Fruit fly (Drosophila melanogaster): Measurements from ENCODE around the gene crq.

The crq gene

DNA sequence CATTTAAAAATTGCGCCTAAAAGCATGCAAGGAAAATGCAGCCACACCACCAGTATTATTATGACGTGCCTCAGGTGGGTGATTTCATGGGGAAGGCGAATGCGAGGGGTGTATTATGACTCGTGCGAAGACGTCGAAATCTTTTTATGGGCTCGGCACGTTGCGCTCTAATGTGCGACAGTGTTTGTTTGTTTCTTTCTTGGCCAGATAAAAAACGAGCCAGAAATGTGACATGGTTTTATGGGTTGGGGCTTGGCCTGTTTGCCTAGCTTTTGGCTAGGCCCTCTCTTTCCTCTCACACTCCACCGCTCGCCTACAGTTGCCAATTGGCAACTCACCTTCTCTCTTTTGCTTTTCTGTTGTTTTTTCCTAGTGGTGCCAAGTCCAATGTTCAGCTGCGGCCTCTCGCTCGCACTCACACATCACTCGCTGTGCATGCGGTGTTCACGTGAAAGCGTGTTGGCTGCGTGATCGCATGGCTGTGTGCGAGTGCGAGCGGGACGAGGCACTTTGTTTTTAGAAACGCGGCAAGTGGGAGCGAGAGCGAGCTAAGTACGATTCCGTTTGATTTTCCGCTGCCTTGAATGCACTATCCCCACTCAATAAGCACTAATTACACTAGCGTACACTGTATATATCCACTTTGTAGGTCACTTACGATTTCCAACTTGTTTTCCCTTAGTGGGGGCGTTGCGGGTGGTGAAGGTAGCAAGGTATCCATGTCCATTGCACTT lies 26.1 kb upstream of the crq start (continued):
- TF ChIP-seq dac (GFP tag; optimal IDR thresholded peaks at IDR 0.05): peak; percentile 91
- TF ChIP-seq ss (GFP tag; optimal IDR thresholded peaks at IDR 0.05): peak; percentile 100
- TF ChIP-seq CG8319 (GFP tag; optimal IDR thresholded peaks at IDR 0.05): peak; percentile 67
- TF ChIP-seq CG32006 (GFP tag; optimal IDR thresholded peaks at IDR 0.05): peak; percentile 86
- peak; percentile 4 for TF ChIP-seq esn (GFP tag; optimal IDR thresholded peaks at IDR 0.05)
- TF ChIP-seq CG7368 (GFP tag; optimal IDR thresholded peaks at IDR 0.05): peak; percentile 92
- peak; percentile 71 for TF ChIP-seq achi (GFP tag; optimal IDR thresholded peaks at IDR 0.05)
- TF ChIP-seq acj6 (GFP tag; optimal IDR thresholded peaks at IDR 0.05): peak; percentile 29
- peak; percentile 97 for TF ChIP-seq CG1621 (tag; optimal IDR thresholded peaks at IDR 0.05)
- TF ChIP-seq Eip93F (GFP tag; optimal IDR thresholded peaks at IDR 0.05): peak; percentile 72
- peak; percentile 87 for TF ChIP-seq dsx (GFP tag; optimal IDR thresholded peaks at IDR 0.05; ENCODE audit: poor library complexity, severe bottlenecking)
- TF ChIP-seq CG16779 (tag; optimal IDR thresholded peaks at IDR 0.05): peak; percentile 98
- TF ChIP-seq Hr39 (GFP tag; optimal IDR thresholded peaks at IDR 0.05): no peak
- TF ChIP-seq CG3032 (tag; optimal IDR thresholded peaks at IDR 0.05): peak; percentile 82
- peak; percentile 16 for TF ChIP-seq CG6792 (GFP tag; optimal IDR thresholded peaks at IDR 0.05)
- peak; percentile 55 for TF ChIP-seq Hr38 (GFP tag; optimal IDR thresholded peaks at IDR 0.05)
- peak; percentile 87 for TF ChIP-seq fkh (GFP tag; optimal IDR thresholded peaks at IDR 0.05)
- TF ChIP-seq CG3919 (GFP tag; optimal IDR thresholded peaks at IDR 0.05): peak; percentile 93
- TF ChIP-seq Ets96B (tag; optimal IDR thresholded peaks at IDR 0.05): peak; percentile 85
- TF ChIP-seq Eip75B (GFP tag; optimal IDR thresholded peaks at IDR 0.05): peak; percentile 75
- TF ChIP-seq CG8632 (GFP tag; optimal IDR thresholded peaks at IDR 0.05): peak; percentile 60
- peak; percentile 27 for TF ChIP-seq Smox (GFP tag; optimal IDR thresholded peaks at IDR 0.05)
- TF ChIP-seq OdsH (GFP tag; optimal IDR thresholded peaks at IDR 0.05): peak; percentile 67
- TF ChIP-seq Blimp-1 (GFP tag; optimal IDR thresholded peaks at IDR 0.05): peak; percentile 67
- peak; percentile 85 for TF ChIP-seq Hr4 (GFP tag; optimal IDR thresholded peaks at IDR 0.05)
- no peak for TF ChIP-seq CG11294 (GFP tag; IDR thresholded peaks at IDR 0.05)
- TF ChIP-seq Sox102F (GFP tag; optimal IDR thresholded peaks at IDR 0.05): peak; percentile 72
- TF ChIP-seq Lpt (GFP tag; optimal IDR thresholded peaks at IDR 0.05): peak; percentile 97
- peak; percentile 90 for TF ChIP-seq Eip78C (GFP tag)
- TF ChIP-seq cyc (GFP tag; optimal IDR thresholded peaks at IDR 0.05): no peak
- TF ChIP-seq CG4318 (GFP tag; optimal IDR thresholded peaks at IDR 0.05): peak; percentile 59
- no peak for TF ChIP-seq CG10631 (GFP tag; optimal IDR thresholded peaks at IDR 0.05)
- peak; percentile 39 for TF ChIP-seq CG34406 (GFP tag; optimal IDR thresholded peaks at IDR 0.05)

DNA sequence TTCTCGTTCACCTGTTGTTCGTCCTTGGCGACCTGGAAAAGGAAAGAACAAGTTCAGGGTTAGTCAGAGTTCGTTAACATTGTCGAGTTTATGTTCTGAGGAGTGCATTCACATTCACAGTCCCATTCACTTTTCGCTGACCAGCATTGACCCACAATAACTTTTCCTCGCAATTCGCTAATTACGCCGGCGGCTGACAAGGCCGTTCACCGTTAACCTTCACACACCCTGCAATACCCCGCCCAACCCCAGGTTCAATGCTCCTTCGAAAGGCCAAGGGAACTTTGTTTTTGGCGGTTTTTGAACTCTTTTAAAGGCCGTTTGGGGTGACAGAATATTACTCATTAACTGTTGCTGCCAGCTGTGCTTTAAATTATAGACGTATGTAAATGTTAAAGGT lies 25.3 kb upstream of the crq start:
- no peak for TF ChIP-seq vri (GFP tag; optimal IDR thresholded peaks at IDR 0.05)
- peak; percentile 11 for TF ChIP-seq svp (GFP tag)

DNA sequence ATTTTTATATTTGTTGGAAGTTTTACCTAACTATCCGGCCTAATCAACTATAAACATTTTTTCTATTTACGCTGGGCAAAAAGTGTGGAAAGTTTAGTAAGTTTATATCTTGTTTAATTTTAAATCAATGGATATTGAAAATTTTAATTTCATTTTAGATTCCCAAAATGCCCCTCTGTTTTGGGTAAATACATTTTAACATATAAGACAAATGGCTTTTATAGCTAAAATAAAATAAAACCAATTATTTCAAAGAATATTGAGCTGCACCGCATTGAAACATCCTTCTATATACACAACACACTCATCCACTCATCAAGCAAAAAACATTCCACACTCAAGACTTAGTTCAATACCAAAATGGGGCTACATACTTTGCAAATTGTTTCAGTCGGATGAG lies 23.1 kb upstream of the crq start, which contains the start of gene ush:
TSS of gene ush (plus strand) at position 301 of the 400 bp plus-strand sequence.
- TF ChIP-seq pdm3 (GFP tag; optimal IDR thresholded peaks at IDR 0.05) (no peak), Smox (GFP tag; optimal IDR thresholded peaks at IDR 0.05) (no peak), achi (GFP tag; optimal IDR thresholded peaks at IDR 0.05) (no peak), CG4318 (GFP tag; optimal IDR thresholded peaks at IDR 0.05) (no peak)

DNA sequence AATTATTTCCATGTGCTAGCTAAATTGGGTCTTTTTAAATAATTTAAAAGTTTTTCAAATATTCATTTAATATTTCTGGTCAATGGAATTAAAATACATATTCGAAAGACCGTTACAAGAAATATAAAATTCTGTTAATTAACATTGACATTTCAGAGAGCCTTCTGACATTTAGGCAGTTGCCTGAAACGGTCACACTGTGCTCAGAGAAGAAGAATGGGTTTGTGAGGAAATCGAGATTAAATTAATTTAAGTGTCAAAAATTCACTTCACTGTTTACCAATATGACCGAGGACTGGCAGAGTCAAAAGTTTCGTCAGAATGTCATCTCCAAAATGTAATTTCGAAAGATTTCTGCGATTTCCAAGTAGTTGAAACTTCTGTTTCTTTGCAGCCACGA lies 20.0 kb upstream of the crq start, which contains the start of gene MED15:
TSS of gene MED15 (plus strand) at position 185 of the 400 bp plus-strand sequence.
- TF ChIP-seq esn (GFP tag; optimal IDR thresholded peaks at IDR 0.05) (no peak), achi (GFP tag; optimal IDR thresholded peaks at IDR 0.05) (peak; percentile 72), CG6792 (GFP tag; optimal IDR thresholded peaks at IDR 0.05) (no peak)

Data from whole organism, prepupa.